Fruit fly (Drosophila melanogaster) whole organism, embryonic: Measurements from ENCODE around the gene CG42342.

ENCODE experiments used
- Bgb ChIP-seq: fragments of 200-800 bp; sonication (Bioruptor generic); IDR thresholded peaks from 2 replicates; pipeline ENCODE4 v1.3.6; 2022; ENCODE audit warnings: missing biosample characterization, missing genetic modification characterization; ENCODE audit not compliant: partially characterized antibody
- Blimp-1 ChIP-seq: fragments of 200-800 bp; sonication (Bioruptor generic); optimal IDR thresholded peaks from 3 replicates; lab custom pipeline; 2018; ENCODE audit warnings: missing biosample characterization, missing genetic modification characterization, mild to moderate bottlenecking, moderate library complexity, missing genetic modification reagents
- CG10267 ChIP-seq: fragments of 200-800 bp; sonication (Bioruptor generic); optimal IDR thresholded peaks from 2 replicates; lab custom pipeline; 2018; ENCODE audit warnings: missing biosample characterization, mild to moderate bottlenecking, missing genetic modification characterization, moderate library complexity
- CG11560 ChIP-seq: fragments of 200-800 bp; sonication (Bioruptor generic); IDR thresholded peaks from 3 replicates; pipeline ENCODE4 v1.3.6; 2022; ENCODE audit warnings: missing biosample characterization, missing genetic modification characterization
- CG12219 ChIP-seq: fragments of 200-800 bp; sonication (Bioruptor generic); optimal IDR thresholded peaks from 3 replicates; lab custom pipeline; 2018; ENCODE audit warnings: missing biosample characterization, mild to moderate bottlenecking, missing genetic modification characterization
- CG1832 ChIP-seq: fragments of 200-800 bp; sonication (Bioruptor generic); optimal IDR thresholded peaks from 2 replicates; lab custom pipeline; 2017; ENCODE audit warnings: missing biosample characterization, mild to moderate bottlenecking, missing genetic modification characterization, inconsistent platforms
- CG34224 ChIP-seq: fragments of 200-800 bp; sonication (Bioruptor generic); IDR thresholded peaks from 3 replicates; pipeline ENCODE4 v1.3.6; 2022; ENCODE audit warnings: missing biosample characterization, missing genetic modification characterization; ENCODE audit not compliant: partially characterized antibody
- CG6254 ChIP-seq: fragments of 200-800 bp; sonication (Bioruptor generic); optimal IDR thresholded peaks from 3 replicates; lab custom pipeline; 2017; ENCODE audit warnings: mild to moderate bottlenecking, missing biosample characterization, missing genetic modification reagents, missing genetic modification characterization
- CG6654 ChIP-seq: fragments of 200-800 bp; sonication (Bioruptor generic); optimal IDR thresholded peaks from 2 replicates; lab custom pipeline; 2017; ENCODE audit warnings: missing biosample characterization, mild to moderate bottlenecking, missing genetic modification characterization
- CG6791 ChIP-seq: fragments of 200-800 bp; sonication (Bioruptor generic); IDR thresholded peaks from 3 replicates; pipeline ENCODE4 v1.3.6; 2022; ENCODE audit warnings: missing biosample characterization, missing genetic modification characterization; ENCODE audit not compliant: partially characterized antibody
- CG7786 ChIP-seq: fragments of 200-800 bp; sonication (Bioruptor generic); optimal IDR thresholded peaks from 2 replicates; lab custom pipeline; 2016; ENCODE audit warnings: missing biosample characterization, missing genetic modification characterization
- CG9817 ChIP-seq: fragments of 200-800 bp; sonication (Bioruptor generic); optimal IDR thresholded peaks from 2 replicates; lab custom pipeline; 2018; ENCODE audit warnings: missing biosample characterization, mild to moderate bottlenecking, missing genetic modification characterization, moderate library complexity
- Dad ChIP-seq: fragments of 200-800 bp; sonication (Bioruptor generic); optimal IDR thresholded peaks from 3 replicates; lab custom pipeline; 2016; ENCODE audit warnings: missing biosample characterization, missing genetic modification characterization
- Doc3 ChIP-seq: fragments of 200-800 bp; sonication (Bioruptor generic); IDR thresholded peaks from 3 replicates; pipeline ENCODE4 v1.3.6; 2022; ENCODE audit warnings: missing biosample characterization, missing genetic modification characterization; ENCODE audit not compliant: partially characterized antibody
- HLH3B ChIP-seq: fragments of 200-800 bp; sonication (Bioruptor generic); IDR thresholded peaks from 2 replicates; pipeline ENCODE4 v1.3.6; 2022; ENCODE audit warnings: missing biosample characterization, missing genetic modification characterization
- HLH4C ChIP-seq: fragments of 200-800 bp; sonication (Bioruptor generic); IDR thresholded peaks from 3 replicates; pipeline ENCODE4 v1.3.6; 2022; ENCODE audit warnings: missing biosample characterization, missing genetic modification characterization; ENCODE audit not compliant: partially characterized antibody
- Hr78 ChIP-seq, 2 experiments: fragments of 200-800 bp in 1 of 2; fragments of >200 bp in 1 of 2; sonication (Bioruptor generic) in 1 of 2; optimal IDR thresholded peaks; 2 replicates each; lab custom pipeline; 2017 to 2019; ENCODE audit warnings: missing biosample characterization in 2 of 2, missing genetic modification characterization in 2 of 2, mild to moderate bottlenecking in 1 of 2, moderate library complexity in 1 of 2
- MBD-R2 ChIP-seq: fragments of 200-800 bp; sonication (Bioruptor generic); IDR thresholded peaks from 2 replicates; pipeline ENCODE4 v1.3.6; 2022; ENCODE audit warnings: missing biosample characterization, missing genetic modification characterization
- MESR4 ChIP-seq: fragments of 200-800 bp; sonication (Bioruptor generic); optimal IDR thresholded peaks from 2 replicates; lab custom pipeline; 2018; ENCODE audit warnings: missing biosample characterization, mild to moderate bottlenecking, missing genetic modification characterization, moderate library complexity
- Max ChIP-seq: fragments of 200-800 bp; sonication (Bioruptor generic); optimal IDR thresholded peaks from 2 replicates; lab custom pipeline; 2016; ENCODE audit warnings: missing biosample characterization, mild to moderate bottlenecking, missing genetic modification characterization
- Sry-δ ChIP-seq: fragments of 200-800 bp; sonication (Bioruptor generic); optimal IDR thresholded peaks from 2 replicates; lab custom pipeline; 2016; ENCODE audit warnings: missing biosample characterization, missing genetic modification characterization
- Trl ChIP-seq, 3 experiments: fragments of >200 bp in 2 of 3; fragments of 200-800 bp in 1 of 3; sonication (Bioruptor generic) in 1 of 3; optimal IDR thresholded peaks; 2 replicates in 1 of 3; 3 replicates in 2 of 3; lab custom pipeline; 2016 to 2017; ENCODE audit warnings: missing biosample characterization in 1 of 3, missing genetic modification characterization in 1 of 3
- YL-1 ChIP-seq: fragments of 200-800 bp; sonication (Bioruptor generic); optimal IDR thresholded peaks from 3 replicates; lab custom pipeline; 2017; ENCODE audit warnings: missing biosample characterization, mild to moderate bottlenecking, missing genetic modification characterization
- abd-A ChIP-seq: fragments of 200-800 bp; sonication (Bioruptor generic); optimal IDR thresholded peaks from 3 replicates; lab custom pipeline; 2019; ENCODE audit warnings: missing biosample characterization, mild to moderate bottlenecking, missing genetic modification characterization, moderate library complexity
- ac ChIP-seq: fragments of 200-800 bp; sonication (Bioruptor generic); optimal IDR thresholded peaks from 3 replicates; lab custom pipeline; 2017; ENCODE audit warnings: missing biosample characterization, mild to moderate bottlenecking, missing genetic modification characterization
- amos ChIP-seq: fragments of 200-800 bp; sonication (Bioruptor generic); IDR thresholded peaks from 2 replicates; pipeline ENCODE4 v1.3.6; 2022; ENCODE audit warnings: missing biosample characterization, missing genetic modification characterization; ENCODE audit not compliant: partially characterized antibody
- ato ChIP-seq: fragments of 200-800 bp; sonication (Bioruptor generic); IDR thresholded peaks from 2 replicates; pipeline ENCODE4 v1.3.6; 2022; ENCODE audit warnings: missing biosample characterization, missing genetic modification characterization; ENCODE audit not compliant: partially characterized antibody
- chinmo ChIP-seq: fragments of 200-800 bp; sonication (Bioruptor generic); IDR thresholded peaks from 4 replicates; pipeline ENCODE4 v1.3.6; 2022; ENCODE audit warnings: missing biosample characterization, missing genetic modification characterization; ENCODE audit not compliant: partially characterized antibody
- crp ChIP-seq, 2 experiments: fragments of 200-800 bp; sonication (Bioruptor generic); optimal IDR thresholded peaks; 2 replicates in 1 of 2; 3 replicates in 1 of 2; lab custom pipeline; 2017; ENCODE audit warnings: missing biosample characterization in 2 of 2, missing genetic modification characterization in 2 of 2, mild to moderate bottlenecking in 1 of 2, moderate library complexity in 1 of 2
- lmd ChIP-seq: fragments of 200-800 bp; sonication (Bioruptor generic); IDR thresholded peaks from 2 replicates; pipeline ENCODE4 v1.3.6; 2022; ENCODE audit warnings: missing biosample characterization, missing genetic modification characterization
- nerfin-1 ChIP-seq: fragments of 200-800 bp; sonication (Bioruptor generic); optimal IDR thresholded peaks from 3 replicates; lab custom pipeline; 2019; ENCODE audit warnings: missing biosample characterization, mild to moderate bottlenecking, missing genetic modification characterization, moderate library complexity
- nerfin-2 ChIP-seq: fragments of 200-800 bp; sonication (Bioruptor generic); IDR thresholded peaks from 2 replicates; pipeline ENCODE4 v1.3.6; 2022; ENCODE audit warnings: missing biosample characterization, missing genetic modification characterization; ENCODE audit not compliant: partially characterized antibody
- onecut ChIP-seq: fragments of 200-800 bp; sonication (Bioruptor generic); IDR thresholded peaks from 2 replicates; pipeline ENCODE4 v1.3.6; 2022; ENCODE audit warnings: missing biosample characterization, missing genetic modification characterization
- pita ChIP-seq: fragments of 200-800 bp; sonication (Bioruptor generic); optimal IDR thresholded peaks from 2 replicates; lab custom pipeline; 2017; ENCODE audit warnings: missing biosample characterization, mild to moderate bottlenecking, missing genetic modification characterization
- rib ChIP-seq: fragments of 200-800 bp; sonication (Bioruptor generic); IDR thresholded peaks from 2 replicates; pipeline ENCODE4 v1.3.6; 2022; ENCODE audit warnings: missing biosample characterization, missing genetic modification characterization
- sd ChIP-seq: fragments of 200-800 bp; sonication (Bioruptor generic); optimal IDR thresholded peaks from 3 replicates; lab custom pipeline; 2018; ENCODE audit warnings: missing biosample characterization, mild to moderate bottlenecking, missing genetic modification characterization, moderate library complexity
- seq ChIP-seq: fragments of 200-800 bp; sonication (Bioruptor generic); IDR thresholded peaks from 2 replicates; pipeline ENCODE4 v1.3.6; 2022; ENCODE audit warnings: missing biosample characterization, missing genetic modification characterization
- sna ChIP-seq: fragments of 200-800 bp; sonication (Bioruptor generic); IDR thresholded peaks from 2 replicates; pipeline ENCODE4 v1.3.6; 2022; ENCODE audit warnings: missing biosample characterization, missing genetic modification characterization; ENCODE audit not compliant: partially characterized antibody
- trh ChIP-seq: fragments of 200-800 bp; sonication (Bioruptor generic); optimal IDR thresholded peaks from 2 replicates; lab custom pipeline; 2016; ENCODE audit warnings: missing biosample characterization, missing genetic modification characterization
- zen ChIP-seq: fragments of 200-800 bp; sonication (Bioruptor generic); optimal IDR thresholded peaks from 3 replicates; lab custom pipeline; 2018; ENCODE audit warnings: missing biosample characterization, mild to moderate bottlenecking, missing genetic modification characterization, moderate library complexity

The CG42342 gene

dm6 chr3R:16455875-16456274, 46.7 kb upstream of the CG42342 start, which contains the start of gene CG14883 (continued):
- TF ChIP-seq YL-1 (peak; percentile 26), HLH4C (peak; percentile 58), HLH3B (GFP tag; lab: Robert Waterston, UW) (no peak), CG6791 (GFP tag; lab: Robert Waterston, UW) (peak; percentile 72), ato (GFP tag; lab: Robert Waterston, UW) (peak; percentile 33; the same call in 1 of the 2 replicates), CG7786 (GFP tag; lab: Kevin White, UChicago) (no peak), pita (no peak), CG1832 (no peak), sna (GFP tag; lab: Robert Waterston, UW) (peak; percentile 55; the same call in 1 of the 2 replicates), CG6254 (GFP tag; lab: Kevin White, UChicago) (no peak), Hr78 (GFP tag; optimal IDR thresholded peaks at IDR 0.05; lab: Kevin White, UChicago) (no peak), Bgb (GFP tag; lab: Robert Waterston, UW) (peak; percentile 40; the same call in 1 of the 2 replicates), CG11560 (no peak), Sry-δ (GFP tag; lab: Kevin White, UChicago) (peak; percentile 27), MBD-R2 (GFP tag; lab: Robert Waterston, UW) (peak; percentile 54), crp (GFP tag; optimal IDR thresholded peaks at IDR 0.05; lab: Kevin White, UChicago) (peak in 1 of 2 experiments; percentile 89), Blimp-1 (GFP tag; lab: Kevin White, UChicago) (peak; percentile 98), CG6654 (GFP tag; lab: Kevin White, UChicago) (no peak), trh (GFP tag; lab: Kevin White, UChicago) (no peak), lmd (GFP tag; lab: Robert Waterston, UW) (no peak), MESR4 (GFP tag; lab: Kevin White, UChicago) (peak; percentile 81), seq (no peak), Max (no peak), abd-A (tag; lab: Kevin White, UChicago) (no peak), CG34224 (GFP tag; lab: Robert Waterston, UW) (peak; percentile 72), Doc3 (GFP tag; lab: Robert Waterston, UW) (0 out of 3 replicates have a peak, but pooled peaks have one; percentile 39), chinmo (GFP tag; lab: Robert Waterston, UW) (0 out of 4 replicates have a peak, but pooled peaks have one; percentile 14), CG10267 (tag; lab: Kevin White, UChicago) (peak; percentile 14), amos (GFP tag; lab: Robert Waterston, UW) (peak; percentile 44; the same call in 1 of the 2 replicates)

- peak; percentile 42; the same call in 1 of the 2 replicates for TF ChIP-seq seq
- TF ChIP-seq nerfin-1 (tag; lab: Kevin White, UChicago) = peak; percentile 97
- TF ChIP-seq sd (tag; lab: Kevin White, UChicago) = no peak
- no peak for TF ChIP-seq rib
- TF ChIP-seq Dad (GFP tag; lab: Kevin White, UChicago) = no peak
- no peak for TF ChIP-seq CG12219
- TF ChIP-seq nerfin-2 (GFP tag; lab: Robert Waterston, UW) = 0 out of 2 replicates have a peak, but pooled peaks have one; percentile 10
- TF ChIP-seq onecut = peak; percentile 98
- TF ChIP-seq Trl (optimal IDR thresholded peaks at IDR 0.05; lab: Kevin White, UChicago) = no peak
- no peak for TF ChIP-seq Trl (GFP tag; optimal IDR thresholded peaks at IDR 0.05; lab: Kevin White, UChicago)
- no peak for TF ChIP-seq zen (tag; lab: Kevin White, UChicago)
- TF ChIP-seq ac (GFP tag; lab: Kevin White, UChicago) = no peak
- TF ChIP-seq trh (GFP tag; lab: Kevin White, UChicago) = no peak
- TF ChIP-seq CG9817 (tag; lab: Kevin White, UChicago) = no peak
- 0 out of 3 replicates have a peak, but pooled peaks have one; percentile 24 for TF ChIP-seq CG6791 (GFP tag; lab: Robert Waterston, UW)
These were observed 46.0 kb upstream of the CG42342 start for dm6 chr3R:16456607-16457006.
